Fruit fly (Drosophila melanogaster) whole organism, adult: ENCODE results near the gene Cyp4ac1.
A peak's percentile ranks its signal among the peaks of the same experiment; 100 is the strongest.

Experiments
- CG11617 ChIP-seq: fragments of 200-800 bp; sonication (Bioruptor generic); optimal IDR thresholded peaks from 2 replicates; lab custom pipeline; 2017; ENCODE audit warnings: mild to moderate bottlenecking, missing biosample characterization, missing genetic modification reagents, missing genetic modification characterization
- CG12768 ChIP-seq: fragments of 200-800 bp; sonication (Bioruptor generic); optimal IDR thresholded peaks from 2 replicates; lab custom pipeline; 2017; ENCODE audit warnings: missing biosample characterization, missing genetic modification characterization, mild to moderate bottlenecking, moderate library complexity, missing genetic modification reagents
- CG14711 ChIP-seq: fragments of 200-800 bp; sonication (Bioruptor generic); optimal IDR thresholded peaks from 2 replicates; lab custom pipeline; 2018; ENCODE audit warnings: missing biosample characterization, mild to moderate bottlenecking, missing genetic modification characterization, moderate library complexity
- CG1620 ChIP-seq: fragments of 200-800 bp; sonication (Bioruptor generic); optimal IDR thresholded peaks from 2 replicates; lab custom pipeline; 2016; ENCODE audit warnings: missing biosample characterization, missing genetic modification characterization
- CG33017 ChIP-seq: fragments of 200-800 bp; sonication (Bioruptor generic); optimal IDR thresholded peaks from 2 replicates; lab custom pipeline; 2018; ENCODE audit warnings: missing biosample characterization, mild to moderate bottlenecking, missing genetic modification characterization, moderate library complexity
- CG5204 ChIP-seq: fragments of 200-800 bp; sonication (Bioruptor generic); optimal IDR thresholded peaks from 2 replicates; lab custom pipeline; 2016; ENCODE audit warnings: missing biosample characterization, missing genetic modification characterization
- CG7045 ChIP-seq: fragments of 200-800 bp; sonication (Bioruptor generic); optimal IDR thresholded peaks from 2 replicates; lab custom pipeline; 2017; ENCODE audit warnings: missing biosample characterization, mild to moderate bottlenecking, missing genetic modification characterization
- CG7101 ChIP-seq: fragments of 200-800 bp; sonication (Bioruptor generic); optimal IDR thresholded peaks from 2 replicates; lab custom pipeline; 2018; ENCODE audit warnings: missing biosample characterization, mild to moderate bottlenecking, missing genetic modification characterization, moderate library complexity
- Clk ChIP-seq: fragments of 200-800 bp; sonication (Bioruptor generic); optimal IDR thresholded peaks from 2 replicates; lab custom pipeline; 2017; ENCODE audit warnings: missing biosample characterization, missing genetic modification characterization
- Crg-1 ChIP-seq: fragments of 200-800 bp; sonication (Bioruptor generic); optimal IDR thresholded peaks from 2 replicates; lab custom pipeline; 2016; ENCODE audit warnings: missing biosample characterization, missing genetic modification characterization
- Hr96 ChIP-seq: fragments of 200-800 bp; sonication (Bioruptor generic); optimal IDR thresholded peaks from 2 replicates; lab custom pipeline; 2016; ENCODE audit warnings: missing biosample characterization, missing genetic modification characterization
- Mnt ChIP-seq: fragments of 200-800 bp; sonication (Bioruptor generic); optimal IDR thresholded peaks from 2 replicates; lab custom pipeline; 2016; ENCODE audit warnings: missing biosample characterization, mild to moderate bottlenecking, missing genetic modification characterization
- bab1 ChIP-seq: fragments of 200-800 bp; sonication (Bioruptor generic); optimal IDR thresholded peaks from 3 replicates; lab custom pipeline; 2019; ENCODE audit warnings: missing biosample characterization, mild to moderate bottlenecking, missing genetic modification characterization, moderate library complexity
- cic ChIP-seq: fragments of 200-800 bp; sonication (Bioruptor generic); optimal IDR thresholded peaks from 2 replicates; lab custom pipeline; 2017; ENCODE audit warnings: missing biosample characterization, mild to moderate bottlenecking, missing genetic modification characterization, moderate library complexity
- cnc ChIP-seq, 2 experiments: fragments of >200 bp; optimal IDR thresholded peaks; 2 replicates each; lab custom pipeline; 2017
- kay ChIP-seq: fragments of 200-800 bp; sonication (Bioruptor generic); peaks from one replicate; lab custom pipeline; 2016; ENCODE audit warnings: missing biosample characterization, missing genetic modification characterization, borderline replicate concordance
- ovo ChIP-seq: fragments of 200-800 bp; sonication (Bioruptor generic); optimal IDR thresholded peaks from 2 replicates; lab custom pipeline; 2016; ENCODE audit warnings: missing biosample characterization, missing genetic modification characterization
- pad ChIP-seq: fragments of 200-800 bp; sonication (Bioruptor generic); optimal IDR thresholded peaks from 3 replicates; lab custom pipeline; 2017; ENCODE audit warnings: missing biosample characterization, missing genetic modification characterization, mild to moderate bottlenecking, moderate library complexity, missing genetic modification reagents
- tj ChIP-seq: fragments of 200-800 bp; sonication (Bioruptor generic); optimal IDR thresholded peaks from 3 replicates; lab custom pipeline; 2017; ENCODE audit warnings: missing biosample characterization, mild to moderate bottlenecking, missing genetic modification characterization, moderate library complexity
- toe ChIP-seq: fragments of 200-800 bp; sonication (Bioruptor generic); optimal IDR thresholded peaks from 2 replicates; lab custom pipeline; 2016; ENCODE audit warnings: missing biosample characterization, missing genetic modification characterization

The Cyp4ac1 gene

DNA sequence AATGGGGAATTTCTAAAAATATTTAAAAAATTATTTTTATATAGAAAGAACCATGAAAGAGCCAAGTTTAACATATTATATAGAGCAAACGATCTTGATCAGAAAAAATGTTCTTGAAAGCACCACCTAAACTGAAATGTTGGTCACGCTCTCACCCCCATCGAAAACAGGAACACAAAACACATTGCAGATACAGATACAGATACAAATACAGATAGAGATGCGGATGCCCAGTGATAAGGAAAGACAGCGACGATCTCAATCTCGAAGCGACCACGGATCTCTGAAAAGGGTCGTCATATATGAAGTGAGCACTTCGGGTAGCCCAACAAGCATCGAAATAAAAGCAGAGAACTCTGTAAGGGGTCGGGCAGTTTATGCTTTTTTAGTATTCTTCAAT lies 16.4 kb upstream of the Cyp4ac1 start:
- TF ChIP-seq pad (GFP tag; lab: Kevin White, UChicago), result no peak
- TF ChIP-seq CG5204 (GFP tag; lab: Kevin White, UChicago), result no peak
- TF ChIP-seq Clk, result no peak
- no peak for TF ChIP-seq ovo (GFP tag; lab: Kevin White, UChicago)

DNA sequence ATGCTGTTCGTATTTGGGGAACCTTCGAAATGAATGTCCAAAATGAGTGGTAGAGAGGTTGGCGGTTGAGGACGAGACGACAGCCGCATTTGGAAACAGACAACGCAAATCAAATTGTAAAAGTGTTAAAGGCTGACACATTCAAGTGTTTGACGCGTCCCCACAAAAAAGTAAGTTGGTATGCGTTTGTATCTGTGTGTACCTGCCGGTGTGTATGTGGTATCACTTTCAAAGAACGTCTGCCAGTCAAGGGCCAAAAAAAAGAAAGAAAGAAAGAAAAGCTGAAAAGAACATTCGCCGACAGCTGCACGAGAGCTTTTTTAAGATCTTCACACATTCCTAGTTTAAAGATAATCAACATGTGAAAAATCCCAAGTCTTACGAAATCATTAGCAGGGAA lies 16.0 kb upstream of the Cyp4ac1 start:
- TF ChIP-seq toe (GFP tag; lab: Kevin White, UChicago), result no peak

DNA sequence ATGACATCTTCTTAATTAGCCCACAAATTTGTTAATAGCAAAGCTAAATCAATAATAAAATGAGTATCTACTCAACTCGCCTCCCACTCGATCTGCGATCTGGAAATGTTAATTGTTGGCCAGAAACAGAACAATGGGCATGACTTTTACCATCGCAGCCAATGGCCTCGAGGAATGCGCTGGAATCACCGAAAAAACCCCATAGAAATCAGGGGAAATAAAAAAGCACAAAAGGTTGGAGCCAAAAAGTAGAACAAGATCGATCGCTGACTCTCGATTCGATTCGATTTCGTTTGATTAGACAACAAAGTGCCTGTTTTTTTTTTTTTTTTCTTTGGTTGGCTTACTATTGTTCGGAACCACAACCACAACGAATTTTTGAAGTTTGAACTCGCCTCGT lies 15.2 kb upstream of the Cyp4ac1 start:
- TF ChIP-seq kay (GFP tag; lab: Kevin White, UChicago) (peak; percentile 73), CG7045 (GFP tag; lab: Kevin White, UChicago) (no peak)

DNA sequence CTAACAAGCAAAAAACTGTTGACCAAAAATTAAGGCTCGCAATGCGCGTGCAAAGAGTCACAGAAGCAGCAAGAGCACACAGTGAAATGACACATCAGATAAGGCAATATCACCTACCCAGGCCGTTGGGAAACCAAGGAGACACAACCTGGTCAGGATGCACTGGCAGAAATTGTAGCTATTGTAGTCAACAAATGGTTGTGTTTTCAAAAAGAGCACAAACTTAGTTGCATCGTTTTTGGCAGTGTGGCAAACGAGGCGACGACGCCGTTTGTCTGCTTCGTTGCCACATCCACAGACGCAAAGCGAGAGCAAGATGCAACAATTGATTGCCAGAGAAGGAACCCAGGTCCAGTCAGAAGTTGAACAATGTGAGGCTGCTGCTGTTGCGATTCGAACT lies 14.0 kb upstream of the Cyp4ac1 start:
- TF ChIP-seq tj (no peak), CG7045 (GFP tag; lab: Kevin White, UChicago) (no peak), kay (GFP tag; lab: Kevin White, UChicago) (no peak), Crg-1 (GFP tag; lab: Kevin White, UChicago) (no peak), CG7101 (tag; lab: Kevin White, UChicago) (no peak), CG14711 (tag; lab: Kevin White, UChicago) (no peak), toe (GFP tag; lab: Kevin White, UChicago) (no peak), Clk (no peak), ovo (GFP tag; lab: Kevin White, UChicago) (no peak), bab1 (GFP tag; lab: Kevin White, UChicago) (no peak), CG5204 (GFP tag; lab: Kevin White, UChicago) (no peak), CG11617 (GFP tag; lab: Kevin White, UChicago) (no peak), CG1620 (GFP tag; lab: Kevin White, UChicago) (no peak), pad (GFP tag; lab: Kevin White, UChicago) (no peak), cic (no peak), cnc (optimal IDR thresholded peaks at IDR 0.05; lab: Kevin White, UChicago) (no peak), Mnt (GFP tag; lab: Kevin White, UChicago) (no peak), CG33017 (tag; lab: Kevin White, UChicago) (no peak), Hr96 (GFP tag; lab: Kevin White, UChicago) (no peak)

DNA sequence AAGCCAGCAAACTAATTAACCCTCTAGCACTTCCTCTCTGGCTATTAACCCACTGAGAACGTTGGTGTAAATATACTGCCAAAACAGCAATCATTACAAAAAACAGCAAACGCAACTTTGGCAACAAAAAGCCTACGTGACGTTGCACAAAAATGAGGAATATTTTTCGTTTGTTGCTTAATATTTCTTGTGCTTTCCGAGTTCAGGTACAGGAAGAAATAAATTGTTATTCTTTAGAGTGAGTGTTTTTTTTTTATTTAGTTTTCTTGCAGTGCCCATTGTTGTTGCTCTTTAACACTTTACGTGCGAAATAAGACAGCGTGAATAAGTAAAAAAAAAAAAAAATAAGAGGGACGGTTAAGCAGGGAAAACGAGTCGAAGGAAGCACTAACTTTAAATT lies 12.7 kb upstream of the Cyp4ac1 start:
- TF ChIP-seq kay (GFP tag; lab: Kevin White, UChicago), result peak; percentile 25
- no peak for TF ChIP-seq Crg-1 (GFP tag; lab: Kevin White, UChicago)

DNA sequence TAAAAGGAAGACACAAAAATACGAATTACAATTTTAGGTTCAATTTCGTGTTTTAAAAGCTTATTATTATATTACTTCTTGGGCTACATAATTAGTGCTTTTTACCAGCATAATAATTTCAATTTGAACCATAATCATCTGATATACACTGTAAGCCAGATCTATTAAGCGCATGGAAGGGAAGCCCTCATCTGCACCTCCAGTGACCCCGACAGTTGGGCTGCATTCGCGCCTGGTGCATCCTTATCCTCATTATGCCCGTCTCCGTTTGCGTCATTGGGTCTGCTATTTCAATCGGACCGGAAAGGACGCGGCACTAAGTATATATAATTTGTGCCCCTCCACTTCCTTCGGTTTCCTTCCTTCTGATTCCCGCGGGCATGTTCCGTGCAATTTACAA lies 12.1 kb upstream of the Cyp4ac1 start:
- no peak for TF ChIP-seq toe (GFP tag; lab: Kevin White, UChicago)
- no peak for TF ChIP-seq CG7045 (GFP tag; lab: Kevin White, UChicago)
- TF ChIP-seq cic, result no peak
- TF ChIP-seq bab1 (GFP tag; lab: Kevin White, UChicago), result no peak
- no peak for TF ChIP-seq kay (GFP tag; lab: Kevin White, UChicago)
- no peak for TF ChIP-seq CG1620 (GFP tag; lab: Kevin White, UChicago)
- no peak for TF ChIP-seq tj
- no peak for TF ChIP-seq Hr96 (GFP tag; lab: Kevin White, UChicago)
- no peak for TF ChIP-seq pad (GFP tag; lab: Kevin White, UChicago)
- no peak for TF ChIP-seq Crg-1 (GFP tag; lab: Kevin White, UChicago)
- no peak for TF ChIP-seq CG12768 (GFP tag; lab: Kevin White, UChicago)
- no peak for TF ChIP-seq cnc (optimal IDR thresholded peaks at IDR 0.05; lab: Kevin White, UChicago)
- no peak for TF ChIP-seq Mnt (GFP tag; lab: Kevin White, UChicago)
- no peak for TF ChIP-seq CG14711 (tag; lab: Kevin White, UChicago)
- no peak for TF ChIP-seq Clk
- TF ChIP-seq ovo (GFP tag; lab: Kevin White, UChicago), result no peak

DNA sequence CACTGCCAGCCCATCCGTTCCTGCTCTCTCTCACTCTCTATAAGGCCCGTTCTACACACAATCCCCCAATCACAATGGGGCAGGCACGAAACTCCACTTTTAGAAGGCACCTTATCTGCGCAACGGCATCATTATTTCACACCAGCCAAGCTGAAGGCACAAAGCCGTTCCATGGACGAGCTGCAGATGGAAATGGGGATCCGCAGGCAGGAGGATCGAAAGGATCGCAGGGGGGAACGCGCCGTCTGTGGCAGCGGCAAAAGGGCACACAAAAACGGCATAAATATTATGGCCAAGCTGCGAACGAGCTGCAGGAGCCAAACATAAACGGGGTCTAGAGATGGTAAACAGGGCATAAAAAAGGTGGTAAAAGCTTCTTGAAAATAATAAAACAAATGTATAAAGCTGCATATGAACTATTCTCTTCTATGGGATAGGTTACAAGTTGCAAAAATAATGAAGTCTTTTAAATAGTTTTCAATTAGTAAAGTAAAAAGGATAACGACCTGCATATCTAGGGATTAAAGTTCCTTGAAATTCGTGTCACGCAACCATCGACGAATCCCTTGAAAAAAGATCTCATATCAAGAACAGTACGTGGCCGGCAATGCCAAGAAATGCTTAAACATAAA lies 11.3 kb upstream of the Cyp4ac1 start:
- TF ChIP-seq CG11617 (GFP tag; lab: Kevin White, UChicago) (no peak), CG14711 (tag; lab: Kevin White, UChicago) (no peak), CG12768 (GFP tag; lab: Kevin White, UChicago) (no peak), Mnt (GFP tag; lab: Kevin White, UChicago) (no peak), CG7045 (GFP tag; lab: Kevin White, UChicago) (no peak), CG7101 (tag; lab: Kevin White, UChicago) (no peak), Crg-1 (GFP tag; lab: Kevin White, UChicago) (no peak), cnc (optimal IDR thresholded peaks at IDR 0.05; lab: Kevin White, UChicago) (no peak), CG1620 (GFP tag; lab: Kevin White, UChicago) (no peak)
